Worm (Caenorhabditis elegans): Measurements from ENCODE around the gene srab-1.

srab-1 gene

ce11 chrV:5080853-5081338 is 21.0 kb downstream of the srab-1 start, which contains the start of gene Y58A7A.3 (continued):
- no peak for TF ChIP-seq nhr-10 (tag; optimal IDR thresholded peaks at IDR 0.05)
- no peak for TF ChIP-seq dmd-8 (GFP tag; IDR thresholded peaks at IDR 0.05)
- no peak for TF ChIP-seq gei-8 (GFP tag; optimal IDR thresholded peaks at IDR 0.05)
- no peak for TF ChIP-seq F10B5.3 (tag; optimal IDR thresholded peaks at IDR 0.05)
- peak; percentile 43 for TF ChIP-seq mep-1 (tag; optimal IDR thresholded peaks at IDR 0.05)
- peak; percentile 32 for TF ChIP-seq mxl-3 (GFP tag; optimal IDR thresholded peaks at IDR 0.05)
- no peak for TF ChIP-seq duxl-1 (tag; optimal IDR thresholded peaks at IDR 0.05; ENCODE audit: poor library complexity)
- TF ChIP-seq dmd-6 (GFP tag; IDR thresholded peaks at IDR 0.05): peak; percentile 37; the same call in 1 of the 2 replicates
- TF ChIP-seq nhr-6 (tag; optimal IDR thresholded peaks at IDR 0.05): peak; percentile 19
- TF ChIP-seq ceh-62 (tag; optimal IDR thresholded peaks at IDR 0.05): no peak
- TF ChIP-seq php-3 (GFP tag; IDR thresholded peaks at IDR 0.05): no peak
- no peak for TF ChIP-seq unc-130 (GFP tag; optimal IDR thresholded peaks at IDR 0.05)
- TF ChIP-seq ZK546.5 (tag; optimal IDR thresholded peaks at IDR 0.05): no peak
- TF ChIP-seq jun-1 (tag; optimal IDR thresholded peaks at IDR 0.05): no peak
- TF ChIP-seq R02D3.7 (tag; optimal IDR thresholded peaks at IDR 0.05): no peak
- TF ChIP-seq lin-38 (GFP tag; IDR thresholded peaks at IDR 0.05): no peak
- no peak for TF ChIP-seq snpc-1.2 (GFP tag; IDR thresholded peaks at IDR 0.05)
- TF ChIP-seq Y105C5A.15 (GFP tag; IDR thresholded peaks at IDR 0.05): no peak
- no peak for TF ChIP-seq nhr-41 (GFP tag; IDR thresholded peaks at IDR 0.05)
- no peak for TF ChIP-seq Y48G9A.11 (GFP tag; IDR thresholded peaks at IDR 0.05)
- no peak for TF ChIP-seq unc-62 (GFP tag; optimal IDR thresholded peaks at IDR 0.05 in 1 of 2)
- TF ChIP-seq unc-62 (tag; optimal IDR thresholded peaks at IDR 0.05): no peak
- TF ChIP-seq dve-1 (tag; optimal IDR thresholded peaks at IDR 0.05; ENCODE audit: insufficient read depth): peak; percentile 57
- TF ChIP-seq nhr-28 (tag; optimal IDR thresholded peaks at IDR 0.05): peak; percentile 93
- no peak for TF ChIP-seq ceh-44 (GFP tag; IDR thresholded peaks at IDR 0.05)
- TF ChIP-seq D1046.2 (GFP tag; IDR thresholded peaks at IDR 0.05): no peak
- TF ChIP-seq spr-1 (tag; optimal IDR thresholded peaks at IDR 0.05): no peak
- peak in 1 of 2 experiments; percentile 54 for TF ChIP-seq hif-1 (tag; optimal IDR thresholded peaks at IDR 0.05)
- peak; percentile 31 for TF ChIP-seq nhr-102 (tag; optimal IDR thresholded peaks at IDR 0.05)
- TF ChIP-seq pqm-1 (tag; optimal IDR thresholded peaks at IDR 0.05): peak; percentile 43
- TF ChIP-seq F44E2.7 (GFP tag; IDR thresholded peaks at IDR 0.05): no peak
- TF ChIP-seq ztf-7 (tag; optimal IDR thresholded peaks at IDR 0.05): peak; percentile 98
- no peak for TF ChIP-seq lin-1 (GFP tag; IDR thresholded peaks at IDR 0.05)
- no peak for TF ChIP-seq vab-7 (GFP tag; IDR thresholded peaks at IDR 0.05)
- TF ChIP-seq egl-27 (tag; optimal IDR thresholded peaks at IDR 0.05): no peak
- no peak for TF ChIP-seq spr-3 (GFP tag; optimal IDR thresholded peaks at IDR 0.05)
- TF ChIP-seq madf-5 (GFP tag; IDR thresholded peaks at IDR 0.05): no peak
- TF ChIP-seq daf-16 (GFP tag; optimal IDR thresholded peaks at IDR 0.05): no peak
- TF ChIP-seq daf-16 (tag; optimal IDR thresholded peaks at IDR 0.05): peak; percentile 64
- no peak for TF ChIP-seq nhr-48 (tag; optimal IDR thresholded peaks at IDR 0.05)
- no peak for TF ChIP-seq lin-29 (GFP tag; IDR thresholded peaks at IDR 0.05)
- TF ChIP-seq egl-43 (GFP tag; IDR thresholded peaks at IDR 0.05): no peak
- peak; percentile 56 for TF ChIP-seq hlh-11 (tag; optimal IDR thresholded peaks at IDR 0.05)
- TF ChIP-seq nhr-25 (tag; optimal IDR thresholded peaks at IDR 0.05; ENCODE audit: borderline replicate concordance, insufficient read depth): no peak
- TF ChIP-seq mes-2 (tag; optimal IDR thresholded peaks at IDR 0.05; ENCODE audit: poor library complexity, severe bottlenecking): peak; percentile 54
- no peak for TF ChIP-seq lin-39 (tag; optimal IDR thresholded peaks at IDR 0.05)
- TF ChIP-seq F26F4.8 (GFP tag; conservative IDR thresholded peaks at IDR 0.05): no peak
- TF ChIP-seq nhr-77 (tag; optimal IDR thresholded peaks at IDR 0.05): peak; percentile 30
- no peak for TF ChIP-seq tag-97 (GFP tag; IDR thresholded peaks at IDR 0.05)
- peak; percentile 20 for TF ChIP-seq dpl-1 (GFP tag; optimal IDR thresholded peaks at IDR 0.05)
- no peak for TF ChIP-seq nhr-42 (GFP tag; IDR thresholded peaks at IDR 0.05)
- no peak for TF ChIP-seq zip-11 (GFP tag; IDR thresholded peaks at IDR 0.05)
